Fruit fly (Drosophila melanogaster): ENCODE data around the gene rictor.

DNA sequence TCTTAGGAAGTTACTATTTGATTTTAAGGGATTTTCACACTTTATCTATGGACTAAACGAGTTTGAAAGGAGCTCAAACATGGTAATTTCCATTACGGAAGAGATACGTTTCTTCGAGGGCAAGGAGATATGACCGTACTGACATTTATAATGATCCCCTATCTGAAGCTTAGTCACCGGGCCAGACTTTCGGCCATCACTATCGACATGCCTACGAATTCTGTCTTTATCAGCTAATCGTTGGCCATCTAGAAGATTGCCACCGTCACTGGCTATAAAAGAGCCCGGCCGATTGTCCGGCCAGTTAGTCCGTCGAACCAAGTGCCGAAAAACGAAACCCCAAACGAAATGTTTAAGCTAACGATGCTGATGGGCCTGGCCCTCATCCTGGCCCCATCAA is 45.8 kb downstream of the rictor start, which contains the start of gene Muc18B:
- TF ChIP-seq Smox (GFP tag; optimal IDR thresholded peaks at IDR 0.05) = no peak
- no peak for TF ChIP-seq CG11762 (GFP tag; optimal IDR thresholded peaks at IDR 0.05; ENCODE audit: insufficient read depth)
- no peak for TF ChIP-seq Sox102F (GFP tag; optimal IDR thresholded peaks at IDR 0.05)
- TF ChIP-seq Hr4 (GFP tag; optimal IDR thresholded peaks at IDR 0.05) = no peak
